Worm (Caenorhabditis elegans) whole organism, L2 larva: ENCODE data around the gene nurf-1.

ENCODE experiments used
- blmp-1 ChIP-seq: sonication (generic microtip); optimal IDR thresholded peaks from 2 replicates; lab custom pipeline; 2017; ENCODE audit warnings: missing genetic modification characterization, mild to moderate bottlenecking, missing compliant biosample characterization, antibody characterized with exemption, moderate library complexity; ENCODE audit not compliant: insufficient read depth
- ceh-16 ChIP-seq: fragments of 150-350 bp; optimal IDR thresholded peaks from 2 replicates; lab custom pipeline; 2014; ENCODE audit warnings: missing biosample characterization, missing genetic modification characterization
- ceh-82 ChIP-seq: fragments of 150-350 bp; optimal IDR thresholded peaks from 2 replicates; lab custom pipeline; 2014; ENCODE audit warnings: missing biosample characterization, missing genetic modification characterization
- fos-1 ChIP-seq: fragments of 150-350 bp; optimal IDR thresholded peaks from 2 replicates; lab custom pipeline; 2014; ENCODE audit warnings: missing biosample characterization, missing genetic modification characterization
- snpc-4 ChIP-seq: fragments of 150-350 bp; optimal IDR thresholded peaks from 2 replicates; lab custom pipeline; 2014; ENCODE audit warnings: missing biosample characterization, missing genetic modification characterization
- ztf-11 ChIP-seq: sonication (generic microtip); optimal IDR thresholded peaks from 2 replicates; lab custom pipeline; 2017; ENCODE audit warnings: missing biosample characterization, missing genetic modification characterization

ce11 chrII:14393766-14394165 is 3.3 kb downstream of the nurf-1 start:
- TF ChIP-seq ceh-82 = no peak
- no peak for TF ChIP-seq snpc-4 (tag; lab: Kevin White, UChicago)
- no peak for TF ChIP-seq ztf-11 (tag; lab: Kevin White, UChicago)
- TF ChIP-seq fos-1 = no peak
- no peak for TF ChIP-seq blmp-1 (tag; lab: Kevin White, UChicago)
- TF ChIP-seq ceh-16 (tag; lab: Kevin White, UChicago) = no peak
